Fruit fly (Drosophila melanogaster): ENCODE results near the gene LysX.
A peak's percentile ranks its signal among the peaks of the same experiment; 100 is the strongest.

LysX gene

DNA sequence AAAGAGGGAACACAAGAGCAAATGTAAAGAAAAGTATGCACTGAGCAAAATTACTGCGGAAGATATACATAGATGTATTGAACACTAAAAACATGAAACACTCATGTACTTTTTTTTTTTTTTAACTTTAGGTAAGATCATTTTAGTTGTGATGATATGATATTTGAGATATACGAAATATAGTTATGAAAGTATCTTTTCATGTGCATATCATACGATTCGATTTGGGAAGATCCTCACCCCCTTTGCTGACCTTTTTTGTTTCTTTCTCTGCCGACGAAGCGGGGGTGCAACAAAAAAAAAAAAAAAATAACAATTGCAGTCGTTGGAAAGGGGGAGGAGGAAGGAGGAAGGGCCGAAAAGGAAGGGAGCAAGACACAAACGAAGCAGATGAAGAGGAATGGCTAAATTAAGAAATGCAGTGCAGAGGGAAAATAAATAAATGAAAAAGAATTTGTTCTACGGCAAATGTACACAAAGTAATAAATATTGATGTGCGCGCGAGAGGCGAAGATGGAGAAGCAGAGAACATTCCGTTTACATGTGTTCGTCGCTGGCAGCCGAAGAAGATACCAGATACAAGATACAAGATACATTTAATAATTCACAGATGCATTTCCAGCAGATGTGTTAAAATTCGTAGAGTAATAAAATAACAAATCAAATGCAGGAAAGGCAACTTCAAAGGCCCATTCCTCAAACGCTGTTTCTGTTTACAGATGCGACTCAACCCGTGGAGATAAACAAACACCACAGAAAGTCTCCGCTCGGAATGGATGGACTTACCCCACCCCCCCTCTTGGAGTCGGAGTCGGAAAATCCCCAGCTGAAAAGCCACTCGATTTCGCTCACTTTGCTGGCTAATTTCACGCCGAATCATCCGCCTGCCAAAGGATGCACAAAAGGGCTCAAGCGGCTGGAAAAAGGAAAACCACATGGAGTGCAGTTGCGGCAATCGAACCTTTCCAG is 27.9 kb downstream of the LysX start (continued):
- TF ChIP-seq CG33213 (GFP tag; optimal IDR thresholded peaks at IDR 0.05) = no peak
- no peak for TF ChIP-seq Hr3 (GFP tag; optimal IDR thresholded peaks at IDR 0.05)
- no peak for TF ChIP-seq seq (GFP tag; IDR thresholded peaks at IDR 0.05)
- TF ChIP-seq CG13894 (tag; optimal IDR thresholded peaks at IDR 0.05) = no peak
- no peak for TF ChIP-seq ERR (GFP tag; optimal IDR thresholded peaks at IDR 0.05)
- peak; percentile 63 for TF ChIP-seq gem (tag; optimal IDR thresholded peaks at IDR 0.05)
- no peak for TF ChIP-seq Adf1 (GFP tag; IDR thresholded peaks at IDR 0.05)
- TF ChIP-seq CG10979 (tag; optimal IDR thresholded peaks at IDR 0.05) = peak; percentile 69
- no peak for TF ChIP-seq fd102C (GFP tag; optimal IDR thresholded peaks at IDR 0.05)
- TF ChIP-seq Dip2 (GFP tag; IDR thresholded peaks at IDR 0.05) = no peak
- TF ChIP-seq Hmx (GFP tag; optimal IDR thresholded peaks at IDR 0.05) = no peak
- TF ChIP-seq CG11695 (GFP tag; IDR thresholded peaks at IDR 0.05) = no peak
- TF ChIP-seq CG34376 (GFP tag; optimal IDR thresholded peaks at IDR 0.05) = no peak
- TF ChIP-seq CG30431 (GFP tag; optimal IDR thresholded peaks at IDR 0.05) = no peak
- no peak for TF ChIP-seq pan (optimal IDR thresholded peaks at IDR 0.05)
- TF ChIP-seq pan (GFP tag; optimal IDR thresholded peaks at IDR 0.05 in 1 of 2, IDR thresholded peaks at IDR 0.05 in 1 of 2) = no peak
- no peak for TF ChIP-seq CG2875 (GFP tag; optimal IDR thresholded peaks at IDR 0.05)
- peak; percentile 73 for TF ChIP-seq dan (GFP tag; IDR thresholded peaks at IDR 0.05)
- no peak for TF ChIP-seq rib (GFP tag; IDR thresholded peaks at IDR 0.05)
- no peak for TF ChIP-seq tap (tag; optimal IDR thresholded peaks at IDR 0.05)
- TF ChIP-seq slou (GFP tag; optimal IDR thresholded peaks at IDR 0.05) = no peak
- TF ChIP-seq Kr (GFP tag; optimal IDR thresholded peaks at IDR 0.05) = peak; percentile 63
- TF ChIP-seq grau (tag; optimal IDR thresholded peaks at IDR 0.05) = peak; percentile 19
- TF ChIP-seq vfl (GFP tag; optimal IDR thresholded peaks at IDR 0.05) = no peak
- TF ChIP-seq Gsc (GFP tag; IDR thresholded peaks at IDR 0.05) = no peak
- TF ChIP-seq CG18619 (GFP tag; optimal IDR thresholded peaks at IDR 0.05) = no peak
- peak; percentile 36 for TF ChIP-seq chif (GFP tag; optimal IDR thresholded peaks at IDR 0.05)
- TF ChIP-seq zfh2 (GFP tag; optimal IDR thresholded peaks at IDR 0.05) = no peak
- TF ChIP-seq CG10565 (GFP tag; optimal IDR thresholded peaks at IDR 0.05) = no peak
- no peak for TF ChIP-seq CG14965 (GFP tag; optimal IDR thresholded peaks at IDR 0.05; ENCODE audit: borderline replicate concordance)
- TF ChIP-seq CG6175 (GFP tag; IDR thresholded peaks at IDR 0.05) = no peak
- TF ChIP-seq gce (GFP tag; IDR thresholded peaks at IDR 0.05) = no peak
- no peak for TF ChIP-seq CG10366 (GFP tag; IDR thresholded peaks at IDR 0.05)
- no peak for TF ChIP-seq CG15073 (GFP tag; optimal IDR thresholded peaks at IDR 0.05)
- no peak for TF ChIP-seq eyg (GFP tag; optimal IDR thresholded peaks at IDR 0.05)
- TF ChIP-seq emc (GFP tag; optimal IDR thresholded peaks at IDR 0.05) = no peak
- TF ChIP-seq NfI (GFP tag; optimal IDR thresholded peaks at IDR 0.05) = no peak
- TF ChIP-seq CG6683 (GFP tag; optimal IDR thresholded peaks at IDR 0.05) = no peak
- no peak for TF ChIP-seq Taf1 (GFP tag; IDR thresholded peaks at IDR 0.05)
- TF ChIP-seq crol (GFP tag; IDR thresholded peaks at IDR 0.05) = peak; percentile 84
- no peak for TF ChIP-seq en (GFP tag; optimal IDR thresholded peaks at IDR 0.05)
- no peak for TF ChIP-seq CG11696 (GFP tag; IDR thresholded peaks at IDR 0.05)
- TF ChIP-seq Hr39 (optimal IDR thresholded peaks at IDR 0.05) = no peak
- no peak for TF ChIP-seq cwo (GFP tag; optimal IDR thresholded peaks at IDR 0.05)
- no peak for TF ChIP-seq CG15011 (GFP tag; optimal IDR thresholded peaks at IDR 0.05)
- TF ChIP-seq Hr51 (GFP tag; optimal IDR thresholded peaks at IDR 0.05) = no peak
- no peak for TF ChIP-seq CG16813 (GFP tag; IDR thresholded peaks at IDR 0.05; ENCODE audit: partially characterized antibody)
- no peak for TF ChIP-seq slp2 (GFP tag; optimal IDR thresholded peaks at IDR 0.05)
- peak; percentile 19; the same call in 1 of the 2 replicates for TF ChIP-seq ttk (GFP tag; IDR thresholded peaks at IDR 0.05)
- TF ChIP-seq luna (GFP tag; optimal IDR thresholded peaks at IDR 0.05) = no peak
